Fruit fly (Drosophila melanogaster) S2 (cell line): ENCODE results near the gene Alg10.

ENCODE experiments used
- CG8478 ChIP-seq: fragments of >200 bp; optimal IDR thresholded peaks from 2 replicates; lab custom pipeline; 2018
- CTCF ChIP-seq, 2 experiments: fragments of >200 bp; optimal IDR thresholded peaks; 2 replicates each; lab custom pipeline; 2018

DNA sequence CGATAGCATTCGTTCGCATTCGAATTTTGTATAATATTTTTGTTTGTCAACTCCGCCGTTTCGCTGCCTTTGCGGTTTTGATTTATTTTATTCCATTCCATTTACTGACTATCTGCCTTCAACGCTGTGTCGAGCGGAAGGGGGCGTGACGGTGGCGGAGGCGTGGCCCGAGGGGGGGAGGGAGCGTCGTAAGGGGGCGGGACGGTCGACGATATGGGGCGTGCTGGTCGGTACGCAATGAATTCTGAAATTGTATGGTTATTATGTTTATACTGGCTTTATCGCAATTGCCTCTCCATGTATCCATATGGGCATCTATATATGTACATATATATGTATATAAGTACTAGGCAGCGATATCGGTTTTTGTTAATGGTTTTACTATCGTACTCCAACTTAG, 19.2 kb downstream of the Alg10 start:
- TF ChIP-seq CG8478 (lab: Kevin White, UChicago) (no peak), CTCF (optimal IDR thresholded peaks at IDR 0.05; lab: Kevin White, UChicago) (no peak)
